Fruit fly (Drosophila melanogaster): Measurements from ENCODE around the gene CG10359.

The CG10359 gene

dm6 chr3L:3638587-3639312 is 26.8 kb downstream of the CG10359 start (continued):
- TF ChIP-seq al (GFP tag; IDR thresholded peaks at IDR 0.05) = 0 out of 2 replicates have a peak, but pooled peaks have one; percentile 21
- no peak for TF ChIP-seq lab (GFP tag; optimal IDR thresholded peaks at IDR 0.05)
- TF ChIP-seq CG13296 (GFP tag; optimal IDR thresholded peaks at IDR 0.05) = peak; percentile 8
- peak; percentile 79 for TF ChIP-seq sisA (GFP tag; IDR thresholded peaks at IDR 0.05)
- TF ChIP-seq Awh (GFP tag; IDR thresholded peaks at IDR 0.05) = peak; percentile 60; the same call in 1 of the 2 replicates
- no peak for TF ChIP-seq fru (optimal IDR thresholded peaks at IDR 0.05)
- TF ChIP-seq fd64A (GFP tag; optimal IDR thresholded peaks at IDR 0.05) = no peak
- TF ChIP-seq amos (GFP tag; IDR thresholded peaks at IDR 0.05; ENCODE audit: partially characterized antibody) = no peak
- TF ChIP-seq CG17359 (tag; optimal IDR thresholded peaks at IDR 0.05) = peak; percentile 83
- peak; percentile 54 for TF ChIP-seq NfI (GFP tag; optimal IDR thresholded peaks at IDR 0.05)
- TF ChIP-seq chm (GFP tag; IDR thresholded peaks at IDR 0.05) = peak; percentile 84
- no peak for TF ChIP-seq CG9797 (GFP tag; optimal IDR thresholded peaks at IDR 0.05)
- TF ChIP-seq CG17802 (tag; optimal IDR thresholded peaks at IDR 0.05) = peak; percentile 51
- peak; percentile 69; the same call in 2 of the 3 replicates for TF ChIP-seq CG17361 (GFP tag; IDR thresholded peaks at IDR 0.05)
- peak; percentile 90 for TF ChIP-seq gsb-n (tag; optimal IDR thresholded peaks at IDR 0.05)
- TF ChIP-seq dati (GFP tag; IDR thresholded peaks at IDR 0.05) = peak; percentile 43; the same call in 1 of the 2 replicates
- peak; percentile 83 for TF ChIP-seq CG16815 (GFP tag; optimal IDR thresholded peaks at IDR 0.05)
- no peak for TF ChIP-seq usp (GFP tag; optimal IDR thresholded peaks at IDR 0.05)
- 0 out of 2 replicates have a peak, but pooled peaks have one; percentile 31 for TF ChIP-seq Oaz (GFP tag; IDR thresholded peaks at IDR 0.05)
- peak; percentile 55 for TF ChIP-seq CG12236 (GFP tag; optimal IDR thresholded peaks at IDR 0.05)
- TF ChIP-seq jumu (GFP tag; optimal IDR thresholded peaks at IDR 0.05) = peak; percentile 39
- peak; percentile 47 for TF ChIP-seq CG1603 (tag; optimal IDR thresholded peaks at IDR 0.05)
- peak; percentile 33 for TF ChIP-seq CG12299 (tag; optimal IDR thresholded peaks at IDR 0.05)
- TF ChIP-seq CG31224 (GFP tag; IDR thresholded peaks at IDR 0.05) = 0 out of 2 replicates have a peak, but pooled peaks have one; percentile 9
- TF ChIP-seq CG10431 (GFP tag; optimal IDR thresholded peaks at IDR 0.05) = peak; percentile 68
- TF ChIP-seq CG7271 (tag; optimal IDR thresholded peaks at IDR 0.05) = no peak
- TF ChIP-seq Abd-B (GFP tag; optimal IDR thresholded peaks at IDR 0.05) = peak; percentile 68
- TF ChIP-seq tin (GFP tag; optimal IDR thresholded peaks at IDR 0.05) = peak; percentile 63
- TF ChIP-seq CG4730 (GFP tag; IDR thresholded peaks at IDR 0.05) = 0 out of 2 replicates have a peak, but pooled peaks have one; percentile 32
- peak; percentile 76 for TF ChIP-seq phol (tag; optimal IDR thresholded peaks at IDR 0.05)
- no peak for TF ChIP-seq CG5953 (GFP tag; IDR thresholded peaks at IDR 0.05)
- TF ChIP-seq CG12942 (GFP tag; optimal IDR thresholded peaks at IDR 0.05) = peak; percentile 40
- peak in 1 of 2 experiments; percentile 52 for TF ChIP-seq Hr78 (GFP tag; optimal IDR thresholded peaks at IDR 0.05)
- TF ChIP-seq CG34422 (GFP tag; IDR thresholded peaks at IDR 0.05) = peak; percentile 37; the same call in 2 of the 3 replicates
- TF ChIP-seq stwl (tag; optimal IDR thresholded peaks at IDR 0.05) = peak; percentile 2
- TF ChIP-seq Usf (GFP tag; optimal IDR thresholded peaks at IDR 0.05) = peak; percentile 65
- no peak for TF ChIP-seq Kr (GFP tag; optimal IDR thresholded peaks at IDR 0.05)
- peak; percentile 79 for TF ChIP-seq oc (tag; optimal IDR thresholded peaks at IDR 0.05)
- peak; percentile 46 for TF ChIP-seq Dek (tag; optimal IDR thresholded peaks at IDR 0.05)
- TF ChIP-seq B-H1 (GFP tag; IDR thresholded peaks at IDR 0.05) = peak; percentile 60; the same call in 2 of the 3 replicates
- TF ChIP-seq Asciz (GFP tag; optimal IDR thresholded peaks at IDR 0.05) = peak; percentile 78
- TF ChIP-seq CG14441 (GFP tag; IDR thresholded peaks at IDR 0.05) = peak; percentile 49
- TF ChIP-seq gt (GFP tag; IDR thresholded peaks at IDR 0.05) = 0 out of 2 replicates have a peak, but pooled peaks have one; percentile 24
- no peak; the same call in 1 of the 2 replicates for TF ChIP-seq CG8765 (GFP tag; IDR thresholded peaks at IDR 0.05)
- TF ChIP-seq Atf3 (GFP tag; optimal IDR thresholded peaks at IDR 0.05) = peak; percentile 62
- TF ChIP-seq pfk (GFP tag; optimal IDR thresholded peaks at IDR 0.05) = no peak
- TF ChIP-seq ase (GFP tag; IDR thresholded peaks at IDR 0.05) = peak; percentile 57; the same call in 1 of the 3 replicates
- TF ChIP-seq dimm (GFP tag; IDR thresholded peaks at IDR 0.05) = no peak
- peak; percentile 53 for TF ChIP-seq E2f1 (GFP tag; IDR thresholded peaks at IDR 0.05)
